Worm (Caenorhabditis elegans): ENCODE data around the gene C05D12.4.
A peak's percentile ranks its signal among the peaks of the same experiment; 100 is the strongest.

C05D12.4 gene

ce11 chrII:11464427-11464944 lies 32.8 kb downstream of the C05D12.4 start, which contains the start of the genes aars-1 and rga-1 (continued):
- TF ChIP-seq aha-1 (tag; optimal IDR thresholded peaks at IDR 0.05) = no peak
- TF ChIP-seq elt-2 (tag; optimal IDR thresholded peaks at IDR 0.05) = peak; percentile 8
- no peak for TF ChIP-seq ces-1 (GFP tag; optimal IDR thresholded peaks at IDR 0.05)
- peak; percentile 57 for TF ChIP-seq nhr-71 (tag; optimal IDR thresholded peaks at IDR 0.05)
- peak in 1 of 2 experiments; percentile 49 for TF ChIP-seq mdl-1 (tag; optimal IDR thresholded peaks at IDR 0.05)
- TF ChIP-seq skn-1 (tag; optimal IDR thresholded peaks at IDR 0.05) = peak; percentile 14
- peak; percentile 28 to 57 for TF ChIP-seq lsy-2 (tag; optimal IDR thresholded peaks at IDR 0.05)
- peak in 2 of 3 experiments; percentile 26 to 44 for TF ChIP-seq dpl-1 (GFP tag; optimal IDR thresholded peaks at IDR 0.05)
- TF ChIP-seq zip-4 (GFP tag; optimal IDR thresholded peaks at IDR 0.05) = no peak
- no peak for TF ChIP-seq lin-13 (GFP tag; optimal IDR thresholded peaks at IDR 0.05)
- TF ChIP-seq zag-1 (tag; optimal IDR thresholded peaks at IDR 0.05) = no peak
- TF ChIP-seq ceh-82 (tag; optimal IDR thresholded peaks at IDR 0.05) = peak in 1 of 3 experiments; percentile 52
- no peak for TF ChIP-seq nhr-11 (tag; optimal IDR thresholded peaks at IDR 0.05)
- no peak for TF ChIP-seq egl-13 (tag; optimal IDR thresholded peaks at IDR 0.05)
- no peak for TF ChIP-seq ceh-8 (GFP tag; optimal IDR thresholded peaks at IDR 0.05)
- TF ChIP-seq ztf-11 (tag; optimal IDR thresholded peaks at IDR 0.05) = peak in 1 of 2 experiments; percentile 16
- TF ChIP-seq fkh-10 (GFP tag; optimal IDR thresholded peaks at IDR 0.05) = no peak
- TF ChIP-seq nhr-28 (tag; optimal IDR thresholded peaks at IDR 0.05) = no peak
- TF ChIP-seq hpl-2 (GFP tag; optimal IDR thresholded peaks at IDR 0.05) = no peak
- no peak for TF ChIP-seq nhr-84 (tag; optimal IDR thresholded peaks at IDR 0.05)
- TF ChIP-seq irx-1 (tag; optimal IDR thresholded peaks at IDR 0.05) = no peak
- no peak for TF ChIP-seq unc-86 (tag; optimal IDR thresholded peaks at IDR 0.05)
- TF ChIP-seq dsc-1 (tag; optimal IDR thresholded peaks at IDR 0.05) = peak; percentile 36
- TF ChIP-seq hlh-4 (tag; optimal IDR thresholded peaks at IDR 0.05) = no peak
- peak; percentile 60 for TF ChIP-seq snu-23 (GFP tag; optimal IDR thresholded peaks at IDR 0.05)
- TF ChIP-seq blmp-1 (tag; optimal IDR thresholded peaks at IDR 0.05) = peak; percentile 88
- peak; percentile 41 to 47 for TF ChIP-seq efl-1 (optimal IDR thresholded peaks at IDR 0.05)
- TF ChIP-seq efl-1 (GFP tag; optimal IDR thresholded peaks at IDR 0.05 in 1 of 2) = peak; percentile 29 to 91
- TF ChIP-seq nhr-85 (tag) = peak; percentile 83
- no peak for TF ChIP-seq nhr-12 (tag; optimal IDR thresholded peaks at IDR 0.05)
- no peak for TF ChIP-seq alr-1 (tag; optimal IDR thresholded peaks at IDR 0.05; ENCODE audit: borderline replicate concordance)
- peak; percentile 42 for TF ChIP-seq jun-1 (tag; optimal IDR thresholded peaks at IDR 0.05)

- no peak for TF ChIP-seq pax-3 (tag; optimal IDR thresholded peaks at IDR 0.05)
- no peak for TF ChIP-seq ceh-82 (tag; optimal IDR thresholded peaks at IDR 0.05)
- TF ChIP-seq blmp-1 (tag; optimal IDR thresholded peaks at IDR 0.05) = no peak
- no peak for TF ChIP-seq hlh-17 (GFP tag; optimal IDR thresholded peaks at IDR 0.05; ENCODE audit: borderline replicate concordance)
- TF ChIP-seq vab-15 (tag; optimal IDR thresholded peaks at IDR 0.05) = no peak
- TF ChIP-seq mdl-1 (tag; optimal IDR thresholded peaks at IDR 0.05) = no peak
- TF ChIP-seq ceh-90 (tag; optimal IDR thresholded peaks at IDR 0.05) = no peak
Measured at ce11 chrII:11467541-11467940, 35.9 kb downstream of the C05D12.4 start, which contains the start of gene klp-17. TSS of gene klp-17 (minus strand) at chrII:11467641.

ce11 chrII:11469574-11470108 lies 38.0 kb downstream of the C05D12.4 start, which contains the start of gene cisd-1:
TSS of gene cisd-1 (minus strand) at chrII:11469624.
- peak; percentile 33 for TF ChIP-seq elt-2 (tag; optimal IDR thresholded peaks at IDR 0.05)
- TF ChIP-seq blmp-1 (tag; optimal IDR thresholded peaks at IDR 0.05) = peak; percentile 82
- peak; percentile 28 for TF ChIP-seq snu-23 (GFP tag; optimal IDR thresholded peaks at IDR 0.05)
- peak; percentile 10 for TF ChIP-seq nhr-90 (tag; optimal IDR thresholded peaks at IDR 0.05; ENCODE audit: poor library complexity)
- peak; percentile 0 for TF ChIP-seq tbx-2 (tag; optimal IDR thresholded peaks at IDR 0.05)
- TF ChIP-seq C16A3.4 (tag; optimal IDR thresholded peaks at IDR 0.05) = no peak
- peak in 1 of 6 experiments; percentile 1 for TF ChIP-seq elt-3 (tag; optimal IDR thresholded peaks at IDR 0.05)
- TF ChIP-seq C04F5.9 (tag; optimal IDR thresholded peaks at IDR 0.05) = no peak
- TF ChIP-seq nhr-19 (GFP tag; conservative IDR thresholded peaks at IDR 0.05) = peak; percentile 30; the same call in 1 of the 2 replicates
- peak; percentile 49 for TF ChIP-seq lin-14 (GFP tag; optimal IDR thresholded peaks at IDR 0.05)
- peak in 1 of 2 experiments; percentile 34 for TF ChIP-seq lin-35 (GFP tag; optimal IDR thresholded peaks at IDR 0.05)
- TF ChIP-seq nhr-85 (tag) = peak; percentile 16
- no peak for TF ChIP-seq nhr-20 (tag; optimal IDR thresholded peaks at IDR 0.05)
- peak; percentile 32 for TF ChIP-seq nhr-71 (tag; optimal IDR thresholded peaks at IDR 0.05)
- no peak for TF ChIP-seq lin-15B (tag; optimal IDR thresholded peaks at IDR 0.05)
- TF ChIP-seq mep-1 (tag; optimal IDR thresholded peaks at IDR 0.05) = peak; percentile 10
- no peak for TF ChIP-seq egl-27 (tag; optimal IDR thresholded peaks at IDR 0.05)
- peak in 1 of 2 experiments; percentile 11 for TF ChIP-seq mdl-1 (tag; optimal IDR thresholded peaks at IDR 0.05)

All from whole organism, L1 larva.